Worm (Caenorhabditis elegans): ENCODE measurements around the gene W02B12.13.

The W02B12.13 gene

ce11 chrII:11427322-11427721, 17.8 kb upstream of the W02B12.13 start:
- TF ChIP-seq atf-7 (tag; optimal IDR thresholded peaks at IDR 0.05) = peak; percentile 27
- 0 out of 2 replicates have a peak, but pooled peaks have one; percentile 41 for TF ChIP-seq dox-1 (GFP tag; IDR thresholded peaks at IDR 0.05)
- TF ChIP-seq ets-4 (GFP tag; optimal IDR thresholded peaks at IDR 0.05) = peak; percentile 47
- no peak for TF ChIP-seq ztf-28 (GFP tag; IDR thresholded peaks at IDR 0.05)
- peak in 1 of 2 experiments; percentile 15 for TF ChIP-seq let-607 (tag; optimal IDR thresholded peaks at IDR 0.05)
- TF ChIP-seq nhr-80 (tag; optimal IDR thresholded peaks at IDR 0.05) = peak; percentile 91

- TF ChIP-seq dpff-1 (tag; optimal IDR thresholded peaks at IDR 0.05) (no peak), nhr-80 (tag; optimal IDR thresholded peaks at IDR 0.05) (peak; percentile 48)
Observed at ce11 chrII:11428599-11428998, 16.5 kb upstream of the W02B12.13 start.

- no peak for TF ChIP-seq rec-8 (tag; optimal IDR thresholded peaks at IDR 0.05)
Observed at ce11 chrII:11431584-11431983, 13.5 kb upstream of the W02B12.13 start, which contains the start of gene C05D12.4. Gene C05D12.4, plus strand, starts transcription at chrII:11431884.

- no peak for TF ChIP-seq ceh-27 (GFP tag; optimal IDR thresholded peaks at IDR 0.05)
- no peak for TF ChIP-seq ztf-6 (GFP tag; IDR thresholded peaks at IDR 0.05)
- no peak for TF ChIP-seq atf-7 (tag; optimal IDR thresholded peaks at IDR 0.05)
- no peak for TF ChIP-seq bed-2 (GFP tag; IDR thresholded peaks at IDR 0.05)
- TF ChIP-seq attf-3 (GFP tag; conservative IDR thresholded peaks at IDR 0.05) = no peak
- TF ChIP-seq lin-54 (GFP tag; optimal IDR thresholded peaks at IDR 0.05) = no peak
- no peak for TF ChIP-seq ztf-22 (GFP tag; optimal IDR thresholded peaks at IDR 0.05)
- TF ChIP-seq cebp-2 (GFP tag; IDR thresholded peaks at IDR 0.05) = no peak
- no peak for TF ChIP-seq sdz-38 (tag; optimal IDR thresholded peaks at IDR 0.05)
- TF ChIP-seq T26A5.8 (tag; optimal IDR thresholded peaks at IDR 0.05) = no peak
- no peak for TF ChIP-seq nhr-80 (tag; optimal IDR thresholded peaks at IDR 0.05)
Observed at ce11 chrII:11433942-11434341, 11.1 kb upstream of the W02B12.13 start, which contains the start of gene C05D12.5. Gene C05D12.5, plus strand, starts transcription at chrII:11434242.

ce11 chrII:11438417-11438816, 6.7 kb upstream of the W02B12.13 start, which contains the start of gene vha-6:
Gene vha-6, minus strand, starts transcription at chrII:11438452.
- TF ChIP-seq nhr-80 (tag; optimal IDR thresholded peaks at IDR 0.05) (peak; percentile 96), snpc-1.1 (tag; optimal IDR thresholded peaks at IDR 0.05; ENCODE audit: insufficient read depth) (no peak)

ce11 chrII:11440265-11440664, 4.8 kb upstream of the W02B12.13 start, which contains the start of gene VW02B12L.2:
Gene VW02B12L.2, minus strand, starts transcription at chrII:11440329.
- TF ChIP-seq hmg-1.2 (GFP tag; IDR thresholded peaks at IDR 0.05) (0 out of 2 replicates have a peak, but pooled peaks have one; percentile 4), bed-2 (GFP tag; IDR thresholded peaks at IDR 0.05) (no peak), efl-1 (GFP tag; optimal IDR thresholded peaks at IDR 0.05) (peak; percentile 73), snpc-1.3 (tag; optimal IDR thresholded peaks at IDR 0.05; ENCODE audit: insufficient read depth) (no peak), madf-3 (GFP tag; IDR thresholded peaks at IDR 0.05) (0 out of 2 replicates have a peak, but pooled peaks have one; percentile 40), sea-2 (GFP tag; IDR thresholded peaks at IDR 0.05) (no peak), ama-1 (optimal IDR thresholded peaks at IDR 0.05) (no peak), ama-1 (GFP tag; optimal IDR thresholded peaks at IDR 0.05) (no peak), snpc-4 (GFP tag; optimal IDR thresholded peaks at IDR 0.05) (no peak), snpc-4 (tag; optimal IDR thresholded peaks at IDR 0.05) (no peak), madf-6 (GFP tag; IDR thresholded peaks at IDR 0.05) (peak; percentile 80), fkh-3 (tag; optimal IDR thresholded peaks at IDR 0.05) (no peak), F57A8.1 (GFP tag; optimal IDR thresholded peaks at IDR 0.05) (no peak), lsl-1 (GFP tag; optimal IDR thresholded peaks at IDR 0.05) (peak; percentile 16), ztf-28 (GFP tag; IDR thresholded peaks at IDR 0.05) (no peak), attf-5 (GFP tag; optimal IDR thresholded peaks at IDR 0.05) (peak; percentile 21), ceh-91 (GFP tag; IDR thresholded peaks at IDR 0.05) (peak; percentile 16; the same call in 1 of the 2 replicates), attf-3 (GFP tag; conservative IDR thresholded peaks at IDR 0.05) (peak; percentile 89), lin-35 (GFP tag; optimal IDR thresholded peaks at IDR 0.05) (peak in 1 of 3 experiments; percentile 36), C17E4.6 (GFP tag; IDR thresholded peaks at IDR 0.05) (no peak), dpl-1 (GFP tag; optimal IDR thresholded peaks at IDR 0.05) (peak; percentile 38), F33H1.4 (GFP tag; IDR thresholded peaks at IDR 0.05) (peak; percentile 26)

All from whole organism, young adult.